Worm (Caenorhabditis elegans): ENCODE results near the gene W01B6.6.

Gene W01B6.6

ce11 chrIV:10122205-10122604 lies 41.3 kb downstream of the W01B6.6 start, which contains the start of gene irld-21:
Gene irld-21 (minus strand): TSS chrIV:10122305.
- TF ChIP-seq ceh-16 (tag; optimal IDR thresholded peaks at IDR 0.05) (no peak), lin-13 (GFP tag; optimal IDR thresholded peaks at IDR 0.05) (no peak), fos-1 (tag; optimal IDR thresholded peaks at IDR 0.05) (no peak), C34F6.9 (tag; optimal IDR thresholded peaks at IDR 0.05) (no peak), ceh-82 (tag; optimal IDR thresholded peaks at IDR 0.05) (no peak), nhr-237 (tag; optimal IDR thresholded peaks at IDR 0.05) (no peak), mab-5 (tag; optimal IDR thresholded peaks at IDR 0.05) (no peak), Y55F3AM.14 (GFP tag; optimal IDR thresholded peaks at IDR 0.05) (no peak), sma-9 (GFP tag; optimal IDR thresholded peaks at IDR 0.05) (no peak), sma-9 (tag; optimal IDR thresholded peaks at IDR 0.05) (no peak), zag-1 (tag; optimal IDR thresholded peaks at IDR 0.05) (no peak)

- TF ChIP-seq unc-55 (GFP tag; optimal IDR thresholded peaks at IDR 0.05) = no peak
- no peak for TF ChIP-seq nhr-6 (tag; optimal IDR thresholded peaks at IDR 0.05)
- no peak for TF ChIP-seq nhr-129 (tag; optimal IDR thresholded peaks at IDR 0.05)
- TF ChIP-seq snpc-4 (tag; optimal IDR thresholded peaks at IDR 0.05) = no peak
- no peak for TF ChIP-seq nhr-12 (tag; optimal IDR thresholded peaks at IDR 0.05)
- no peak for TF ChIP-seq aly-2 (tag; optimal IDR thresholded peaks at IDR 0.05)
- no peak for TF ChIP-seq F13H6.1 (tag; optimal IDR thresholded peaks at IDR 0.05)
- no peak for TF ChIP-seq sem-4 (tag; optimal IDR thresholded peaks at IDR 0.05)
These were observed 45.6 kb downstream of the W01B6.6 start, which contains the start of gene ctf-18 for ce11 chrIV:10126544-10126943. Gene ctf-18 (minus strand): TSS chrIV:10126644.

- TF ChIP-seq C34F6.9 (tag; optimal IDR thresholded peaks at IDR 0.05) = no peak
- no peak for TF ChIP-seq lsy-2 (tag; optimal IDR thresholded peaks at IDR 0.05)
- no peak for TF ChIP-seq unc-55 (GFP tag; optimal IDR thresholded peaks at IDR 0.05)
- TF ChIP-seq zag-1 (tag; optimal IDR thresholded peaks at IDR 0.05) = no peak
- no peak for TF ChIP-seq nhr-23 (tag; optimal IDR thresholded peaks at IDR 0.05)
- no peak for TF ChIP-seq aly-2 (tag; optimal IDR thresholded peaks at IDR 0.05)
- no peak for TF ChIP-seq snpc-4 (tag; optimal IDR thresholded peaks at IDR 0.05)
- no peak for TF ChIP-seq mbf-1 (tag; optimal IDR thresholded peaks at IDR 0.05)
- no peak for TF ChIP-seq nhr-6 (tag; optimal IDR thresholded peaks at IDR 0.05)
These were observed 47.5 kb downstream of the W01B6.6 start for ce11 chrIV:10128446-10128845.

ce11 chrIV:10128906-10129386 lies 48.0 kb downstream of the W01B6.6 start, which contains the start of the genes gtbp-1 and K08F4.3:
Gene gtbp-1 (minus strand): TSS chrIV:10128956.
Gene K08F4.3 (plus strand): TSS chrIV:10129257.
- TF ChIP-seq mbf-1 (tag; optimal IDR thresholded peaks at IDR 0.05) (no peak), peb-1 (tag; optimal IDR thresholded peaks at IDR 0.05) (no peak), aly-2 (tag; optimal IDR thresholded peaks at IDR 0.05) (no peak), ztf-11 (tag; optimal IDR thresholded peaks at IDR 0.05) (no peak), sem-4 (tag; optimal IDR thresholded peaks at IDR 0.05) (peak; percentile 22), sma-3 (GFP tag; optimal IDR thresholded peaks at IDR 0.05) (peak; percentile 66), F13H6.1 (tag; optimal IDR thresholded peaks at IDR 0.05) (peak; percentile 52), ama-1 (optimal IDR thresholded peaks at IDR 0.05) (no peak), nhr-21 (tag; optimal IDR thresholded peaks at IDR 0.05) (peak; percentile 2), gmeb-1 (tag; optimal IDR thresholded peaks at IDR 0.05) (peak; percentile 90), unc-62 (GFP tag; optimal IDR thresholded peaks at IDR 0.05) (no peak), unc-55 (GFP tag; optimal IDR thresholded peaks at IDR 0.05) (peak; percentile 94), ceh-16 (tag; optimal IDR thresholded peaks at IDR 0.05) (no peak), lin-11 (tag; optimal IDR thresholded peaks at IDR 0.05) (peak; percentile 84), nhr-10 (tag; optimal IDR thresholded peaks at IDR 0.05) (no peak), nhr-237 (tag; optimal IDR thresholded peaks at IDR 0.05) (no peak), nhr-11 (tag; optimal IDR thresholded peaks at IDR 0.05) (no peak), skn-1 (tag; optimal IDR thresholded peaks at IDR 0.05) (no peak), nhr-6 (tag; optimal IDR thresholded peaks at IDR 0.05) (no peak), crh-2 (tag; optimal IDR thresholded peaks at IDR 0.05) (peak; percentile 94), ztf-1 (GFP tag; conservative IDR thresholded peaks at IDR 0.05) (no peak), lsy-2 (tag; optimal IDR thresholded peaks at IDR 0.05) (peak; percentile 16 to 90), nhr-129 (tag; optimal IDR thresholded peaks at IDR 0.05) (peak; percentile 90), lin-39 (tag; optimal IDR thresholded peaks at IDR 0.05) (no peak), nhr-23 (tag; optimal IDR thresholded peaks at IDR 0.05) (no peak), blmp-1 (tag; optimal IDR thresholded peaks at IDR 0.05; ENCODE audit: insufficient read depth) (no peak), ceh-82 (tag; optimal IDR thresholded peaks at IDR 0.05) (no peak), fos-1 (tag; optimal IDR thresholded peaks at IDR 0.05) (no peak), mab-5 (tag; optimal IDR thresholded peaks at IDR 0.05) (no peak), unc-39 (tag; optimal IDR thresholded peaks at IDR 0.05) (no peak), Y55F3AM.14 (GFP tag; optimal IDR thresholded peaks at IDR 0.05) (no peak), alr-1 (tag; optimal IDR thresholded peaks at IDR 0.05) (no peak), nhr-25 (tag; optimal IDR thresholded peaks at IDR 0.05) (no peak), sma-9 (GFP tag; optimal IDR thresholded peaks at IDR 0.05) (peak; percentile 39), sma-9 (tag; optimal IDR thresholded peaks at IDR 0.05) (no peak), nhr-12 (tag; optimal IDR thresholded peaks at IDR 0.05) (no peak), ztf-4 (tag; optimal IDR thresholded peaks at IDR 0.05) (no peak), snpc-4 (tag; optimal IDR thresholded peaks at IDR 0.05) (peak; percentile 10), C34F6.9 (tag; optimal IDR thresholded peaks at IDR 0.05) (peak; percentile 86), elt-3 (tag; optimal IDR thresholded peaks at IDR 0.05) (no peak), egl-27 (tag; optimal IDR thresholded peaks at IDR 0.05) (no peak), nhr-77 (tag; optimal IDR thresholded peaks at IDR 0.05) (no peak), dmd-4 (tag; optimal IDR thresholded peaks at IDR 0.05) (no peak)

All from whole organism, L2 larva.